Worm (Caenorhabditis elegans): ENCODE results near the gene fan-1.

- no peak for TF ChIP-seq dve-1 (tag; optimal IDR thresholded peaks at IDR 0.05; ENCODE audit: insufficient read depth)
- TF ChIP-seq nhr-237 (tag; optimal IDR thresholded peaks at IDR 0.05): no peak
- no peak for TF ChIP-seq ces-1 (GFP tag; optimal IDR thresholded peaks at IDR 0.05)
- no peak for TF ChIP-seq mdl-1 (tag; optimal IDR thresholded peaks at IDR 0.05)
- TF ChIP-seq aly-2 (tag; optimal IDR thresholded peaks at IDR 0.05): no peak
- no peak for TF ChIP-seq unc-39 (tag; optimal IDR thresholded peaks at IDR 0.05)
- no peak for TF ChIP-seq lin-39 (tag; optimal IDR thresholded peaks at IDR 0.05)
- no peak for TF ChIP-seq lsy-2 (tag; optimal IDR thresholded peaks at IDR 0.05)
- TF ChIP-seq vab-7 (GFP tag; IDR thresholded peaks at IDR 0.05): no peak
- TF ChIP-seq Y105C5A.15 (GFP tag; IDR thresholded peaks at IDR 0.05): no peak
- TF ChIP-seq ama-1 (optimal IDR thresholded peaks at IDR 0.05): no peak
- no peak for TF ChIP-seq fos-1 (tag; optimal IDR thresholded peaks at IDR 0.05)
- no peak for TF ChIP-seq pqm-1 (tag; optimal IDR thresholded peaks at IDR 0.05)
- no peak for TF ChIP-seq ceh-28 (tag; optimal IDR thresholded peaks at IDR 0.05)
Measured at ce11 chrIV:6523773-6524172, 24.7 kb upstream of the fan-1 start.

Measured in whole organism, L4 larva.